Worm (Caenorhabditis elegans) whole organism, L2 larva: ENCODE results near the gene plc-3.

Experiments used
- C34F6.9 ChIP-seq: fragments of 150-350 bp; optimal IDR thresholded peaks from 2 replicates; lab custom pipeline; 2014; ENCODE audit warnings: missing biosample characterization, missing genetic modification characterization
- ama-1 ChIP-seq: fragments of 150-350 bp; optimal IDR thresholded peaks from 2 replicates; lab custom pipeline; 2018; ENCODE audit warnings: inconsistent platforms
- blmp-1 ChIP-seq: sonication (generic microtip); optimal IDR thresholded peaks from 2 replicates; lab custom pipeline; 2017; ENCODE audit warnings: missing genetic modification characterization, mild to moderate bottlenecking, missing compliant biosample characterization, antibody characterized with exemption, moderate library complexity; ENCODE audit not compliant: insufficient read depth
- egl-27 ChIP-seq: sonication (generic microtip); optimal IDR thresholded peaks from 3 replicates; lab custom pipeline; 2017; ENCODE audit warnings: missing biosample characterization, missing genetic modification reagents, missing genetic modification characterization
- elt-3 ChIP-seq: sonication (generic microtip); optimal IDR thresholded peaks from 2 replicates; lab custom pipeline; 2017; ENCODE audit warnings: missing biosample characterization, missing genetic modification characterization
- lin-13 ChIP-seq: fragments of 150-350 bp; optimal IDR thresholded peaks from 2 replicates; lab custom pipeline; 2014; ENCODE audit warnings: missing biosample characterization, missing genetic modification reagents, missing genetic modification characterization
- nhr-10 ChIP-seq: sonication (generic microtip); optimal IDR thresholded peaks from 2 replicates; lab custom pipeline; 2017; ENCODE audit warnings: missing biosample characterization, missing genetic modification characterization
- nhr-11 ChIP-seq: fragments of 150-350 bp; optimal IDR thresholded peaks from 2 replicates; lab custom pipeline; 2014; ENCODE audit warnings: missing biosample characterization, missing genetic modification characterization
- nhr-237 ChIP-seq: fragments of 150-350 bp; optimal IDR thresholded peaks from 2 replicates; lab custom pipeline; 2014; ENCODE audit warnings: missing biosample characterization, missing genetic modification characterization
- nhr-77 ChIP-seq: fragments of 150-350 bp; optimal IDR thresholded peaks from 2 replicates; lab custom pipeline; 2014; ENCODE audit warnings: missing biosample characterization, missing genetic modification characterization
- snpc-4 ChIP-seq: fragments of 150-350 bp; optimal IDR thresholded peaks from 2 replicates; lab custom pipeline; 2014; ENCODE audit warnings: missing biosample characterization, missing genetic modification characterization
- unc-39 ChIP-seq: fragments of 150-350 bp; optimal IDR thresholded peaks from 2 replicates; lab custom pipeline; 2014; ENCODE audit warnings: missing biosample characterization, missing genetic modification characterization
- unc-55 ChIP-seq: fragments of 150-350 bp; sonication (generic microtip); optimal IDR thresholded peaks from 3 replicates; lab custom pipeline; 2014; ENCODE audit warnings: missing biosample characterization, missing genetic modification reagents, missing genetic modification characterization

DNA sequence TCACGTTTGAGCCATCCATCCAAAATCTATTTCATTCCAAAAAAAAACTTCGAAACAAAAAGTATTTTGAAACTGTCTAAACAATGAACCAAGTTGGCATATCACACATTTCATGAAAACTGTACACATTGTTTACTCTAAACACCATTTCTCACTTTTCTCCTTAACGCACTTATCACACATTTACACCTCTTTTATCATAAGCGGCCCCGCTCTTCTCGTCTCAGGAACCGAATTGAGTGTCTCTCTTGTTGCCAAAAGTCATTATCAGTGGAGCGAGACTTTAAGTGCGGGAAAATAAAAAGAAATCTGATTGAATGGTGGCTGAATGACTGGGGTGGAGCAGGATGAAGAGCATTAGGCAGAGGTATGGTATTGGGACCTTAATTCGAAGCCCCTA, 9.2 kb downstream of the plc-3 start:
- TF ChIP-seq elt-3 (tag; lab: Kevin White, UChicago) (no peak), blmp-1 (tag; lab: Kevin White, UChicago) (no peak), unc-39 (tag; lab: Kevin White, UChicago) (no peak), egl-27 (no peak), C34F6.9 (no peak), nhr-237 (tag; lab: Kevin White, UChicago) (no peak), unc-55 (GFP tag; lab: Kevin White, UChicago) (no peak), nhr-10 (tag; lab: Kevin White, UChicago) (no peak), ama-1 (lab: Kevin White, UChicago) (no peak), nhr-11 (no peak), lin-13 (GFP tag; lab: Kevin White, UChicago) (no peak), snpc-4 (no peak), nhr-77 (tag; lab: Kevin White, UChicago) (no peak)
